Worm (Caenorhabditis elegans) whole organism, late embryonic: ENCODE measurements around the gene srx-41.
A peak's percentile ranks its signal among the peaks of the same experiment; 100 is the strongest.

Source experiments
- C08G9.2 ChIP-seq: sonication (generic microtip); optimal IDR thresholded peaks from 2 replicates; lab custom pipeline; 2016; ENCODE audit warnings: mild to moderate bottlenecking, missing genetic modification characterization, moderate library complexity, missing compliant biosample characterization
- C38D4.7 ChIP-seq: fragments of 200-800 bp; sonication (Bioruptor generic); optimal IDR thresholded peaks from 2 replicates; lab custom pipeline; 2018; ENCODE audit warnings: mild to moderate bottlenecking, missing genetic modification characterization, moderate library complexity, missing compliant biosample characterization
- K09A11.1 ChIP-seq: sonication (generic microtip); optimal IDR thresholded peaks from 2 replicates; lab custom pipeline; 2017; ENCODE audit warnings: antibody characterized with exemption, mild to moderate bottlenecking, missing genetic modification characterization, missing compliant biosample characterization; ENCODE audit not compliant: insufficient read depth
- ama-1 ChIP-seq: fragments of 150-350 bp; optimal IDR thresholded peaks from 2 replicates; lab custom pipeline; 2014
- ceh-14 ChIP-seq: sonication (generic microtip); optimal IDR thresholded peaks from 2 replicates; lab custom pipeline; 2016; ENCODE audit warnings: missing genotype, missing genetic modification characterization, missing compliant biosample characterization
- ceh-22 ChIP-seq: sonication (generic microtip); optimal IDR thresholded peaks from 2 replicates; lab custom pipeline; 2017; ENCODE audit warnings: missing biosample characterization, missing genetic modification characterization
- ceh-34 ChIP-seq: sonication (generic microtip); optimal IDR thresholded peaks from 2 replicates; lab custom pipeline; 2016; ENCODE audit warnings: mild to moderate bottlenecking, missing genetic modification characterization, missing compliant biosample characterization
- ceh-6 ChIP-seq: fragments of 200-800 bp; sonication (Bioruptor generic); optimal IDR thresholded peaks from 2 replicates; lab custom pipeline; 2018; ENCODE audit warnings: mild to moderate bottlenecking, missing genetic modification characterization, missing compliant biosample characterization
- che-1 ChIP-seq: sonication (generic microtip); optimal IDR thresholded peaks from 2 replicates; lab custom pipeline; 2016; ENCODE audit warnings: mild to moderate bottlenecking, missing genetic modification characterization, missing compliant biosample characterization
- elt-2 ChIP-seq: sonication (generic microtip); optimal IDR thresholded peaks from 2 replicates; lab custom pipeline; 2016; ENCODE audit warnings: missing genetic modification reagents, missing genetic modification characterization, missing compliant biosample characterization
- elt-4 ChIP-seq: sonication (generic microtip); optimal IDR thresholded peaks from 2 replicates; lab custom pipeline; 2016; ENCODE audit warnings: missing genetic modification characterization, missing compliant biosample characterization
- eyg-1 ChIP-seq: sonication (generic microtip); optimal IDR thresholded peaks from 2 replicates; lab custom pipeline; 2016; ENCODE audit warnings: missing genotype, missing genetic modification characterization, missing compliant biosample characterization
- fax-1 ChIP-seq: sonication (generic microtip); optimal IDR thresholded peaks from 2 replicates; lab custom pipeline; 2016; ENCODE audit warnings: missing genotype, missing genetic modification characterization, missing compliant biosample characterization
- fkh-6 ChIP-seq: sonication (generic microtip); optimal IDR thresholded peaks from 2 replicates; lab custom pipeline; 2016; ENCODE audit warnings: missing genetic modification characterization, missing compliant biosample characterization
- hlh-13 ChIP-seq: fragments of 200-800 bp; sonication (Bioruptor generic); optimal IDR thresholded peaks from 2 replicates; lab custom pipeline; 2018; ENCODE audit warnings: mild to moderate bottlenecking, missing genetic modification characterization, missing compliant biosample characterization
- nfya-1 ChIP-seq: sonication (generic microtip); optimal IDR thresholded peaks from 2 replicates; lab custom pipeline; 2017; ENCODE audit warnings: missing genetic modification characterization, mild to moderate bottlenecking, missing compliant biosample characterization, antibody characterized with exemption, moderate library complexity
- pag-3 ChIP-seq: sonication (generic microtip); optimal IDR thresholded peaks from 2 replicates; lab custom pipeline; 2016; ENCODE audit warnings: missing compliant biosample characterization, missing genetic modification characterization, borderline replicate concordance
- pha-4 ChIP-seq: fragments of 150-350 bp; optimal IDR thresholded peaks from 2 replicates; lab custom pipeline; 2018; ENCODE audit warnings: missing biosample characterization, missing genetic modification reagents, missing genetic modification characterization
- pqm-1 ChIP-seq: sonication (generic microtip); optimal IDR thresholded peaks from 2 replicates; lab custom pipeline; 2016; ENCODE audit warnings: missing genetic modification characterization, missing compliant biosample characterization
- pros-1 ChIP-seq: fragments of 150-350 bp; optimal IDR thresholded peaks from 2 replicates; lab custom pipeline; 2014; ENCODE audit warnings: missing biosample characterization, missing genetic modification reagents, missing genetic modification characterization
- ref-2 ChIP-seq: sonication (generic microtip); optimal IDR thresholded peaks from 2 replicates; lab custom pipeline; 2016; ENCODE audit warnings: missing genetic modification characterization, missing compliant biosample characterization
- rnt-1 ChIP-seq: sonication (generic microtip); optimal IDR thresholded peaks from 2 replicates; lab custom pipeline; 2016; ENCODE audit warnings: missing genetic modification characterization, missing compliant biosample characterization
- tbx-2 ChIP-seq: sonication (generic microtip); optimal IDR thresholded peaks from 2 replicates; lab custom pipeline; 2016; ENCODE audit warnings: missing genetic modification characterization, missing compliant biosample characterization
- unc-3 ChIP-seq, 2 experiments: fragments of 200-800 bp in 1 of 2; sonication (Bioruptor generic) in 1 of 2; sonication (generic microtip) in 1 of 2; conservative IDR thresholded peaks in 1 of 2; optimal IDR thresholded peaks in 1 of 2; 2 replicates each; pipeline versions ENCODE4 v1.3.6 to Lab custom; 2016 to 2022; ENCODE audit warnings: missing compliant biosample characterization in 2 of 2, missing genetic modification characterization in 2 of 2, missing genetic modification reagents in 1 of 2
- unc-86 ChIP-seq: sonication (generic microtip); optimal IDR thresholded peaks from 2 replicates; lab custom pipeline; 2016; ENCODE audit warnings: missing genetic modification characterization, missing compliant biosample characterization
- zip-5 ChIP-seq: sonication (generic microtip); optimal IDR thresholded peaks from 2 replicates; lab custom pipeline; 2016; ENCODE audit warnings: missing genetic modification characterization, missing compliant biosample characterization

srx-41 gene

DNA sequence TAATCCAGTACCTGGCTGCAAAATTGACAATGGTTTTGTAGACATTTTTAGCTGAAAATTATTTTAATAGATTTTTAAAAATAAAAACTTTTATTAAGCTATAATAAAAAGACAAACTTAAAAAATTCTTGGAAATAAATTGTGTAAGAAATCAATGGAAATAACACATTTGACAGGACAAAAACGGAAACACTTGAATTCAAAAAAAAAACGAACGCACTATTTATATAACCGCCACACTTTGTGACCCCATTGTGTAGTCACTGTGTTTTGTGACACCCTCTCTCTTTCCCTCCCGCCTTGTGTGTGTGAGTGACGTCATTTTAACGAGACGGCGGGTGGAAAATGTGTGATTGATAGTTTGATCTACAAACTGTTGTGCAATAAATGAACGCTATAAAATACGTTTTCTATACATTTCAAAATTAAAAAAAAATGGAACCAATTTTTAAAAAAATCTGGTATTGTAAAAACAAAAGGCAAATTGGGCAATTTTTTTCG is 7.3 kb upstream of the srx-41 start, which contains the start of gene F59B1.8:
Gene F59B1.8 (minus strand): TSS at position 51 of the 501 bp plus-strand sequence.
- TF ChIP-seq pros-1 (tag; lab: Kevin White, UChicago) (no peak), eyg-1 (tag; lab: Kevin White, UChicago) (no peak), ceh-22 (tag; lab: Kevin White, UChicago) (no peak), pha-4 (tag; lab: Kevin White, UChicago) (no peak), elt-4 (tag; lab: Kevin White, UChicago) (no peak), tbx-2 (tag; lab: Kevin White, UChicago) (peak; percentile 18), elt-2 (peak; percentile 37), che-1 (tag; lab: Kevin White, UChicago) (no peak), K09A11.1 (tag; lab: Kevin White, UChicago) (no peak), zip-5 (tag; lab: Kevin White, UChicago) (no peak), ceh-34 (tag; lab: Kevin White, UChicago) (no peak)

DNA sequence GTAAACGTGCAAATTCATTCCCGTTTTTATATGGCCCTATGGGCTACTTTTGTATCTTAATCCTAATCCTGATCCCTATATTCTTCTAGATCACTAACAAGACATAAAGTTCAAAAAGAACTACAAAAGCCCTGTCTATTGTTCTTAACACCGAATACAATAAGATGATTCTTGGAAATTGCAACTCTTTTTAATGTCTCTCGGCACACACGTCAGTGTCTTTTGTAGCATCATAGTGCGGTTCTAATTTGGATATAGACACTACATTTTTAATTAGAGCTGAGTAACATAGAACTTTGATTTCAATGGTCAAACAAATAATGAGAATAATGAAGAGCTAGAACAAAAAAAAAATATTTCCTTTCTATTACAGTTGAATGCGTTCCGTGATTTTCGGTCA is 2.9 kb upstream of the srx-41 start:
- TF ChIP-seq hlh-13 (GFP tag; lab: Kevin White, UChicago) = no peak

DNA sequence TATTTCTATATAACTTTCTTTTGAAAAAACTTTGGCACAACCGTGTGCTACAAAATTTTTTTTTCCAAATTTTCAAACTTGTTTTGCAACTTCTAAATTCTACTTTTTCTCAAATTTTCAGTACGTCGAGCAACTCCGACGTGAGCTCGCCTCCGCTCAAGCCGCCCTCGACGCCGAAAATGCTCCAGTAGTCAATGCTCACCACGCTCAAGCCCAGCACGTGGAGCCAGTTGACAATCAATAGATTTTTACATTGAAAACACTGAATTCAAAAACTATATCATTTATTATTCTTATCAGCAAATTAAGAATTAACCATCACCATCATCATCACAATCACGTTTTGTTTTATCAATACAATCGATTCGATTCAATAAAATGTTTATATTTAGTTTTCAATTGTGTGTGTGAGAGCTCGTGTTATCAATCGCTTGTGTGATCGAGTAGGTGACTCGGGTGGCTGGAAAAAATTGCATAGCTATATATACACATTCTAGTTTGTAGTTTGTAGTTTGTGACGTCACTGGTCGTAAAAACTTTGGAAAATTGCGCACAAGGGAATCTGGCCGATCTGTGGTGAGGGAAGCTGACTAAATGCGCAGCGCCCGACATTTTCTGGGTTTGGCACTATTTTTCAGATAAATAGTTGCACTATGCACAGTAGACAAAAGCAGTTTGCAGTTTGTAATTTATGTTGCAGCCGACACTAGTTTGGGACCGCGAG is 2.5 kb downstream of the srx-41 start:
- TF ChIP-seq pqm-1 (tag; lab: Kevin White, UChicago) (peak; percentile 28), zip-5 (tag; lab: Kevin White, UChicago) (no peak), ama-1 (no peak), rnt-1 (tag; lab: Kevin White, UChicago) (no peak), elt-2 (peak; percentile 38), pag-3 (tag; lab: Kevin White, UChicago) (no peak)

DNA sequence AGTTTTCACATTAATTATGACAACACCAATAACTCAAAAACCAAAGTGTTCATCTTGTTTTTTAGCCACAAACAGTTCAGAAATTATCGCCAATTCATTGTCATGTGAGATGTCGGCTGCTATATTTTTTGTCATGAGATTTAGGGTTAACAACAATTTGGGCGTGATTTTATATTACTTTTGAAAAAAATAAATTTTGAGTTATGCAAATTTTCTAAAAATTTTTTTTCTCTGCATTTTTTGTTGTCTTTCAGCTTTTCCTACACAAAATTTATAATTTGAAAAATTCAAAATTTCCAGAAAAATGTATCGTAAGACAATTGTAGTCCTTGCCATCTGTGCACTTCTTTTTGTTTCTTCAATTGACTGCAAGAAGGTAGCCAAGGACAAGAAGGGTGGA is 3.9 kb downstream of the srx-41 start, which contains the start of gene F59B1.2:
Gene F59B1.2 (plus strand): TSS at position 301 of the 400 bp plus-strand sequence.
- TF ChIP-seq C38D4.7 (GFP tag; lab: Kevin White, UChicago) (no peak), rnt-1 (tag; lab: Kevin White, UChicago) (no peak), unc-3 (GFP tag; conservative IDR thresholded peaks at IDR 0.05; lab: Robert Waterston, UW) (no peak), unc-3 (tag; optimal IDR thresholded peaks at IDR 0.05; lab: Kevin White, UChicago) (no peak), fax-1 (tag; lab: Kevin White, UChicago) (no peak), ceh-6 (no peak), ceh-14 (tag; lab: Kevin White, UChicago) (no peak), pqm-1 (tag; lab: Kevin White, UChicago) (no peak)

DNA sequence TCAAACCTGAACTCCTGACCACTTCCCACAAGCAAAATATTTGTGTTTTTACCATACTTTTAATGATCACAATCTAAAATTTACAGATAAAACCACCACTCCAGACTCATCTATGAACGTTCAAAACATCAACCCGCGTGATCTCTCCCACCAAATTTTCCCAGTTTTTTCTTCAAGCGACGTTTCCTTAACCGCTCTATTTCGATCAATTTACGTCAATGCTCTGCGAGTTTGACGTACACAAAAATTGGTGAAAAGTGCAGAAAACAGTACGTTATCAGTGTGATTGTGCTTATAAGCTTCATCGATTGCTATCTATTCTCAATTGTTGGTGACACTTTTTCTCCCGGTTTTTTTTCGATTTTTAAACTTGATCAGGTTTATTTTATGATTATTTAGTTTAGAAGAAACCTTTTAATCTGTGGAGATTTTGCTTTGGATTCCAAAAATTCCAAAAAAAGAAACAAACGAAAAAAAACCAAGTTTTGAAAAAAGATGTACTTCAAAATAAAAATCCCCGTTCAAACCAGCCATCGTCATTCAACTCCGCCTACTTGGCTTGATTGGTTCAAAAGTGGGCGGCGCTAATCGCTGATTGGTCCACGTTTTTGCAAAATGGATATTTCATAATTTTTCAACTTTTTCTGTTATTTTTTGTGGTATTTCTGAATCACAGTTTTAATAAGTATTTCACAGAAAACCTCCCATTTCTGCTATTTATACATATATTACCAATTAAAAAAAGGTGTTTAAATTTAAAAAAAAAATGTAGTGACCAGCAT is 4.5 kb downstream of the srx-41 start:
- no peak for TF ChIP-seq ref-2 (tag; lab: Kevin White, UChicago)
- TF ChIP-seq C08G9.2 (tag; lab: Kevin White, UChicago) = no peak
- TF ChIP-seq nfya-1 (tag; lab: Kevin White, UChicago) = peak; percentile 72

DNA sequence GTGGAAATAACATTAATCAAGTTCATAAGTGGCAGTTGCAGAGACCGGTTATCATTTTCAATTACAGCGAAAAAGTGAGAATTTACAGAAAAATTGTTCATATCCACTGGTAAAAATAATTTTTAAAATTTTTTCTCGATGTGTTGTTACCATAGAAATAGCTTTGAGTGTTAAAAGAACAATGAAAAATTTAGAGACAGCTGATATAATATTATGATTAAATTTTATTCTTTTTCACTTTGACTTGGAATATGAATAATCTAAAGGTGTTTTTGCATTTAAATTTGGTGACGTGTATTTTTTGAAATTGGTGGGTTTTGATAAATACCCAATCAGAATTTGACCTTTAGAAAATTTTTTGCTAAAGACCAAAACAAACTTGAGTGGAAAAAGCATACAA is 5.4 kb downstream of the srx-41 start, which contains the start of gene F59B1.6:
Gene F59B1.6 (minus strand): TSS at position 101 of the 400 bp plus-strand sequence.
- no peak for TF ChIP-seq unc-86 (tag; lab: Kevin White, UChicago)
- TF ChIP-seq fkh-6 (tag; lab: Kevin White, UChicago) = no peak
